Fruit fly (Drosophila melanogaster): ENCODE measurements around the gene CG5001.
A peak's percentile ranks its signal among the peaks of the same experiment; 100 is the strongest.

DNA sequence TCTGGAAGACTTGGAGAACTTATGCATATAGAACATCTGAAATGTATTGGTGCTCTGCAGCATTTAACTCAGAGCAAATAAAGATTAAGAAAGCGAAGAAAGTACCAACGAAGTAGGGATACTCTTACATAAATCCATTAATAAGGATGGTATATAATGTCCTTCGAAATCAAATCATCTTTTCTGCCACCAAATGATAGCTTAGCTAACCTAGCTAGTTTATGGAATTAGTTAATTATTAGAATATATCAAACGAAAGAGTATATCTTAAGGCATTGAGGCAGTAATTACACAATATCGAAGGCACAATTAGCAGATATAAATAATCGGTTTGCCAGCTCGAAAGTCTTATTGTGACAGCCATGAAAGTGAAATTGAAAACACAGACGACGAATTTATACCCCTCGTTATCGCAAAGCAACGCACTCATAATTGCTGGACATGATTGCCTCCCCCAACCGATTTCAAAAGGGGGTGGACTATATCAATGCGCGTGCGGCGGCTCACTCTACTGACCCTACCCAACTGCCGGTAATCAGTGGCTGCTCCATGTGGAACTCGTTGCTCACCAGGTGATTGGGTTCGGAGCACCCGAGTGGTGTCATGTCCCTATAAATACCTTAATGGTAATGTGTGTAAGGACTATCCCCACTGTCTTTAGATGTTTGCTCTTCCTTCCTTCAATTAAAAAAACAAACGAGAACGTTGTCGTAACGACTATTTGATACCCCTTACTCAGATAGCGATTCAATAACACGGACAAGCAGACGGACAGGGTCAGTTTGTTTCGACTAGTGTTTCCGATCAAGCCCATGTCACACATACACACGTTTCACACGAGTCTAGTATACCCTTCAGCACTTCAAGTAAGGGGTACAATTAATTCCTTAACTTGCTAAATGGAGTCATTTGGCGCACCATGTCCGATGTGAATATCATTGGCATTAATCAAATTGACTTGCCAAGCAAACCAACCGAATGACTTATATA, 40.9 kb upstream of the CG5001 start:
- TF ChIP-seq Jra (GFP tag; optimal IDR thresholded peaks at IDR 0.05): peak; percentile 64
- TF ChIP-seq Abd-B (GFP tag; optimal IDR thresholded peaks at IDR 0.05): no peak
- no peak for TF ChIP-seq usp (GFP tag; optimal IDR thresholded peaks at IDR 0.05)
- no peak for TF ChIP-seq Hnf4 (GFP tag; optimal IDR thresholded peaks at IDR 0.05)
- no peak for TF ChIP-seq dl (GFP tag; optimal IDR thresholded peaks at IDR 0.05; ENCODE audit: insufficient read depth in 1 of 2, partially characterized antibody in 2 of 2)
- peak; percentile 40 for TF ChIP-seq sv (GFP tag; optimal IDR thresholded peaks at IDR 0.05)
- TF ChIP-seq Dfd (GFP tag; optimal IDR thresholded peaks at IDR 0.05): no peak
